Worm (Caenorhabditis elegans) whole organism, L1 larva: ENCODE data around the gene pie-1.

Experiments
- C16A3.4 ChIP-seq: fragments of 150-350 bp; optimal IDR thresholded peaks from 2 replicates; lab custom pipeline; 2014; ENCODE audit warnings: missing biosample characterization, missing genetic modification characterization
- C34B4.2 ChIP-seq: sonication (generic microtip); optimal IDR thresholded peaks from 2 replicates; lab custom pipeline; 2017; ENCODE audit warnings: mild to moderate bottlenecking, missing genetic modification characterization, missing compliant biosample characterization
- Y116A8C.19 ChIP-seq: sonication (generic microtip); optimal IDR thresholded peaks from 2 replicates; lab custom pipeline; 2016; ENCODE audit warnings: missing compliant biosample characterization, missing genetic modification characterization, borderline replicate concordance
- aha-1 ChIP-seq: fragments of 150-350 bp; optimal IDR thresholded peaks from 2 replicates; lab custom pipeline; 2014; ENCODE audit warnings: missing biosample characterization, missing genetic modification characterization
- alr-1 ChIP-seq: fragments of 200-800 bp; sonication (Bioruptor generic); optimal IDR thresholded peaks from 2 replicates; lab custom pipeline; 2018; ENCODE audit warnings: borderline replicate concordance, mild to moderate bottlenecking, missing genetic modification characterization, missing compliant biosample characterization
- blmp-1 ChIP-seq: fragments of 150-350 bp; optimal IDR thresholded peaks from 2 replicates; lab custom pipeline; 2014; ENCODE audit warnings: missing biosample characterization, missing genetic modification characterization
- ceh-63 ChIP-seq: fragments of 200-800 bp; sonication (Bioruptor generic); optimal IDR thresholded peaks from 2 replicates; lab custom pipeline; 2018; ENCODE audit warnings: mild to moderate bottlenecking, missing genetic modification characterization, missing compliant biosample characterization
- ceh-8 ChIP-seq: fragments of 200-800 bp; sonication (Bioruptor generic); optimal IDR thresholded peaks from 2 replicates; lab custom pipeline; 2018; ENCODE audit warnings: mild to moderate bottlenecking, missing genetic modification characterization, moderate library complexity, missing compliant biosample characterization
- ceh-88 ChIP-seq: fragments of 200-800 bp; sonication (Bioruptor generic); IDR thresholded peaks from 2 replicates; pipeline ENCODE4 v1.3.6; 2022; ENCODE audit warnings: missing genetic modification characterization, missing compliant biosample characterization
- dpl-1 ChIP-seq, 3 experiments: fragments of 150-350 bp in 2 of 3; sonication (generic microtip) in 1 of 3; optimal IDR thresholded peaks; 2 replicates each; lab custom pipeline; 2014 to 2017; ENCODE audit warnings: missing biosample characterization in 3 of 3, missing genetic modification characterization in 3 of 3, missing genetic modification reagents in 3 of 3
- dsc-1 ChIP-seq: sonication (generic microtip); optimal IDR thresholded peaks from 2 replicates; lab custom pipeline; 2016; ENCODE audit warnings: mild to moderate bottlenecking, missing genetic modification characterization, missing compliant biosample characterization
- egl-13 ChIP-seq: sonication (generic microtip); optimal IDR thresholded peaks from 2 replicates; lab custom pipeline; 2016; ENCODE audit warnings: missing genotype, missing genetic modification reagents, missing genetic modification characterization, missing compliant biosample characterization
- elt-3 ChIP-seq, 6 experiments: fragments of 150-350 bp in 1 of 6; sonication (generic microtip); optimal IDR thresholded peaks; 2 replicates each; lab custom pipeline; 2017 to 2018; ENCODE audit warnings: missing biosample characterization in 6 of 6, missing genetic modification characterization in 6 of 6, inconsistent platforms in 1 of 6
- fkh-10 ChIP-seq: sonication (generic microtip); optimal IDR thresholded peaks from 2 replicates; lab custom pipeline; 2017; ENCODE audit warnings: missing biosample characterization, missing genetic modification reagents, missing genetic modification characterization
- fkh-4 ChIP-seq: sonication (generic microtip); optimal IDR thresholded peaks from 2 replicates; lab custom pipeline; 2016; ENCODE audit warnings: missing compliant biosample characterization, missing genetic modification characterization, borderline replicate concordance
- fos-1 ChIP-seq: fragments of 150-350 bp; optimal IDR thresholded peaks from 2 replicates; lab custom pipeline; 2014; ENCODE audit warnings: missing biosample characterization, missing genetic modification characterization
- grh-1 ChIP-seq: fragments of 200-800 bp; sonication (Bioruptor generic); IDR thresholded peaks from 2 replicates; pipeline ENCODE4 v1.3.6; 2022; ENCODE audit warnings: missing genetic modification reagents, missing genetic modification characterization, missing compliant biosample characterization
- hlh-17 ChIP-seq: fragments of 200-800 bp; sonication (Bioruptor generic); optimal IDR thresholded peaks from 2 replicates; lab custom pipeline; 2018; ENCODE audit warnings: missing genetic modification characterization, mild to moderate bottlenecking, missing compliant biosample characterization, moderate library complexity, borderline replicate concordance
- irx-1 ChIP-seq: sonication (generic microtip); optimal IDR thresholded peaks from 2 replicates; lab custom pipeline; 2016; ENCODE audit warnings: missing genetic modification characterization, missing compliant biosample characterization
- jun-1 ChIP-seq: fragments of 150-350 bp; optimal IDR thresholded peaks from 2 replicates; lab custom pipeline; 2014; ENCODE audit warnings: missing biosample characterization, missing genetic modification reagents, missing genetic modification characterization
- lin-13 ChIP-seq: fragments of 150-350 bp; optimal IDR thresholded peaks from 2 replicates; lab custom pipeline; 2014; ENCODE audit warnings: missing biosample characterization, missing genetic modification reagents, missing genetic modification characterization
- lin-14 ChIP-seq: fragments of 200-800 bp; sonication (Bioruptor generic); optimal IDR thresholded peaks from 2 replicates; lab custom pipeline; 2018; ENCODE audit warnings: mild to moderate bottlenecking, missing genetic modification characterization, moderate library complexity, missing compliant biosample characterization
- lin-15B ChIP-seq: fragments of 150-350 bp; sonication (generic microtip); optimal IDR thresholded peaks from 3 replicates; lab custom pipeline; 2014; ENCODE audit warnings: missing biosample characterization, missing genetic modification characterization
- lin-35 ChIP-seq, 2 experiments: fragments of 150-350 bp; optimal IDR thresholded peaks; 2 replicates each; lab custom pipeline; 2014; ENCODE audit warnings: missing biosample characterization in 2 of 2, missing genetic modification characterization in 2 of 2, missing genetic modification reagents in 2 of 2
- lin-39 ChIP-seq: fragments of 150-350 bp; optimal IDR thresholded peaks from 2 replicates; lab custom pipeline; 2014; ENCODE audit warnings: missing biosample characterization, missing genetic modification reagents, missing genetic modification characterization
- lir-3 ChIP-seq: sonication (generic microtip); optimal IDR thresholded peaks from 2 replicates; lab custom pipeline; 2016; ENCODE audit warnings: mild to moderate bottlenecking, missing genetic modification characterization, moderate library complexity, missing compliant biosample characterization; ENCODE audit not compliant: poor library complexity
- lsy-2 ChIP-seq, 2 experiments: fragments of 150-350 bp; optimal IDR thresholded peaks; 2 replicates each; lab custom pipeline; 2014; ENCODE audit warnings: missing biosample characterization in 2 of 2, missing genetic modification characterization in 2 of 2
- mdl-1 ChIP-seq, 2 experiments: fragments of 150-350 bp; optimal IDR thresholded peaks; 2 replicates each; lab custom pipeline; 2014 to 2017; ENCODE audit warnings: missing biosample characterization in 2 of 2, missing genetic modification characterization in 2 of 2, inconsistent platforms in 1 of 2
- mef-2 ChIP-seq: fragments of 150-350 bp; optimal IDR thresholded peaks from 2 replicates; lab custom pipeline; 2014; ENCODE audit warnings: missing biosample characterization, missing genetic modification characterization
- nhr-11 ChIP-seq: fragments of 150-350 bp; optimal IDR thresholded peaks from 2 replicates; lab custom pipeline; 2014; ENCODE audit warnings: missing biosample characterization, missing genetic modification characterization
- nhr-12 ChIP-seq: sonication (generic microtip); optimal IDR thresholded peaks from 2 replicates; lab custom pipeline; 2017; ENCODE audit warnings: missing biosample characterization, missing genetic modification characterization
- nhr-237 ChIP-seq: fragments of 150-350 bp; optimal IDR thresholded peaks from 2 replicates; lab custom pipeline; 2014; ENCODE audit warnings: missing biosample characterization, missing genetic modification characterization
- nhr-76 ChIP-seq: sonication (generic microtip); optimal IDR thresholded peaks from 2 replicates; lab custom pipeline; 2017; ENCODE audit warnings: missing biosample characterization, missing genetic modification characterization
- nhr-84 ChIP-seq: sonication (generic microtip); optimal IDR thresholded peaks from 2 replicates; lab custom pipeline; 2017; ENCODE audit warnings: missing biosample characterization, missing genetic modification characterization
- nhr-85 ChIP-seq: sonication (generic microtip); peaks from one replicate; lab custom pipeline; 2016; ENCODE audit warnings: missing genetic modification characterization, inconsistent platforms, missing compliant biosample characterization
- nhr-90 ChIP-seq: sonication (generic microtip); optimal IDR thresholded peaks from 2 replicates; lab custom pipeline; 2016; ENCODE audit warnings: mild to moderate bottlenecking, missing genetic modification characterization, missing compliant biosample characterization; ENCODE audit not compliant: poor library complexity
- pax-3 ChIP-seq: fragments of 200-800 bp; sonication (Bioruptor generic); optimal IDR thresholded peaks from 2 replicates; lab custom pipeline; 2018; ENCODE audit warnings: mild to moderate bottlenecking, missing genetic modification characterization, moderate library complexity, missing compliant biosample characterization
- pqm-1 ChIP-seq: sonication (generic microtip); optimal IDR thresholded peaks from 3 replicates; lab custom pipeline; 2017; ENCODE audit warnings: missing biosample characterization, missing genetic modification characterization
- rnt-1 ChIP-seq: sonication (generic microtip); optimal IDR thresholded peaks from 2 replicates; lab custom pipeline; 2016; ENCODE audit warnings: mild to moderate bottlenecking, missing genetic modification characterization, moderate library complexity, missing compliant biosample characterization
- snpc-4 ChIP-seq: fragments of 150-350 bp; optimal IDR thresholded peaks from 2 replicates; lab custom pipeline; 2014; ENCODE audit warnings: missing biosample characterization, missing genetic modification characterization
- snu-23 ChIP-seq: sonication (generic microtip); optimal IDR thresholded peaks from 2 replicates; lab custom pipeline; 2016; ENCODE audit warnings: missing genetic modification characterization, missing compliant biosample characterization
- sox-4 ChIP-seq: sonication (generic microtip); optimal IDR thresholded peaks from 2 replicates; lab custom pipeline; 2016; ENCODE audit warnings: missing genetic modification characterization, missing compliant biosample characterization
- sptf-1 ChIP-seq: fragments of 150-350 bp; optimal IDR thresholded peaks from 2 replicates; lab custom pipeline; 2014; ENCODE audit warnings: missing biosample characterization, missing genetic modification characterization
- swsn-7 ChIP-seq: sonication (generic microtip); optimal IDR thresholded peaks from 2 replicates; lab custom pipeline; 2016; ENCODE audit warnings: missing genetic modification characterization, missing compliant biosample characterization
- ztf-11 ChIP-seq, 2 experiments: sonication (generic microtip); optimal IDR thresholded peaks; 2 replicates each; lab custom pipeline; 2016 to 2017; ENCODE audit warnings: missing genetic modification characterization in 2 of 2, missing biosample characterization in 1 of 2, missing compliant biosample characterization in 1 of 2

Gene pie-1

ce11 chrIII:12429579-12430084 lies 2.9 kb downstream of the pie-1 start, which contains the start of gene snr-6 (continued):
- TF ChIP-seq ztf-11 (tag; optimal IDR thresholded peaks at IDR 0.05; lab: Kevin White, UChicago) (peak in 1 of 2 experiments; percentile 22), lir-3 (tag; lab: Kevin White, UChicago) (peak; percentile 35), swsn-7 (peak; percentile 61), Y116A8C.19 (tag; lab: Kevin White, UChicago) (no peak), egl-13 (tag; lab: Kevin White, UChicago) (peak; percentile 38), C16A3.4 (tag; lab: Kevin White, UChicago) (peak; percentile 80), ceh-8 (GFP tag; lab: Kevin White, UChicago) (no peak), elt-3 (tag; optimal IDR thresholded peaks at IDR 0.05; lab: Kevin White, UChicago) (peak in 2 of 6 experiments; percentile 15 to 33), grh-1 (GFP tag; lab: Robert Waterston, UW) (peak; percentile 23; the same call in 1 of the 2 replicates), pax-3 (tag; lab: Kevin White, UChicago) (peak; percentile 22), jun-1 (tag; lab: Kevin White, UChicago) (peak; percentile 41), sptf-1 (no peak), lin-35 (GFP tag; optimal IDR thresholded peaks at IDR 0.05; lab: Kevin White, UChicago) (peak; percentile 99), dpl-1 (GFP tag; optimal IDR thresholded peaks at IDR 0.05; lab: Kevin White, UChicago) (peak; percentile 97 to 99 (median 97)), pqm-1 (tag; lab: Kevin White, UChicago) (no peak), fos-1 (tag; lab: Kevin White, UChicago) (peak; percentile 81), nhr-76 (tag; lab: Kevin White, UChicago) (no peak), ceh-63 (GFP tag; lab: Kevin White, UChicago) (no peak), dsc-1 (tag; lab: Kevin White, UChicago) (peak; percentile 54), nhr-237 (peak; percentile 44), lin-39 (tag; lab: Kevin White, UChicago) (no peak), nhr-90 (peak; percentile 28), alr-1 (tag; lab: Kevin White, UChicago) (no peak), lsy-2 (tag; optimal IDR thresholded peaks at IDR 0.05; lab: Kevin White, UChicago) (peak; percentile 98 to 100), fkh-10 (GFP tag; lab: Kevin White, UChicago) (peak; percentile 46), lin-13 (peak; percentile 69), C34B4.2 (tag; lab: Kevin White, UChicago) (no peak), lin-14 (GFP tag; lab: Kevin White, UChicago) (peak; percentile 60), sox-4 (tag; lab: Kevin White, UChicago) (peak; percentile 6), nhr-84 (no peak), irx-1 (tag; lab: Kevin White, UChicago) (peak; percentile 54), lin-15B (tag; lab: Kevin White, UChicago) (peak; percentile 73), ceh-88 (GFP tag; lab: Robert Waterston, UW) (no peak), snu-23 (GFP tag; lab: Kevin White, UChicago) (peak; percentile 85), nhr-11 (no peak), mef-2 (tag; lab: Kevin White, UChicago) (no peak), nhr-12 (tag; lab: Kevin White, UChicago) (no peak), blmp-1 (tag; lab: Kevin White, UChicago) (peak; percentile 62), snpc-4 (tag; lab: Kevin White, UChicago) (peak; percentile 19), aha-1 (peak; percentile 2), hlh-17 (no peak), mdl-1 (tag; optimal IDR thresholded peaks at IDR 0.05; lab: Kevin White, UChicago) (peak in 1 of 2 experiments; percentile 67), rnt-1 (peak; percentile 80), fkh-4 (tag; lab: Kevin White, UChicago) (no peak), nhr-85 (tag; lab: Kevin White, UChicago) (peak; percentile 33)
- TF ChIP-seq, all 84 proteins: peak for 47
